Fruit fly (Drosophila melanogaster) S2 (cell line): ENCODE data around the gene ClC-a.

ENCODE experiments used
- CG8478 ChIP-seq: fragments of >200 bp; optimal IDR thresholded peaks from 2 replicates; lab custom pipeline; 2018
- CTCF ChIP-seq, 2 experiments: fragments of >200 bp; optimal IDR thresholded peaks; 2 replicates each; lab custom pipeline; 2018

The ClC-a gene

DNA sequence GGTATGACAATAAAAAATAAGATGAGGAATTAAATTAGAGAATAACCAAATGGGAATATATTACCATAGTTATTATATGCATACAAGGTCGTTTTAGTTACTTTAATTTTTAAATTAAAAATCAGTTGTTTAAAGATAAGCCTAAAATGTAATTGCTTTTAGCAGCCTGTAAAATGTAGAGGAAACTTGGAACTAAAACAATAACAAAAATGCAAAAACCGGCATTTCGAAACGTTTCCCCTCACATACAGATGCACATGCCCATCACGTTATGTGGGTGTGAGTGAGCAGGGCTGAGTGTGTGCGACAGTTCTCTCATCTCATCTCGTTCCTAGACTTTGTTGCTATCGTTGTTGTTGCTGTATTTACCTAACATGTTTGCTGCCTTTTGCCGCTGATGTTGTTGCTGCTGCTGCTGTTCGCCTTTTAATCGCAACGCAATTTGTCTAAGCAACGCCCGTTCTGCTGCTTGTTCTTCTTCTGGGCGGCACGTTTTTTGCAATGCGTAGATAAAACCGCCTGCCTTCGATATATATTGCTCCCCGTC, 53.7 kb downstream of the ClC-a start:
- TF ChIP-seq CG8478 (lab: Kevin White, UChicago), result no peak
- no peak for TF ChIP-seq CTCF (optimal IDR thresholded peaks at IDR 0.05; lab: Kevin White, UChicago)

DNA sequence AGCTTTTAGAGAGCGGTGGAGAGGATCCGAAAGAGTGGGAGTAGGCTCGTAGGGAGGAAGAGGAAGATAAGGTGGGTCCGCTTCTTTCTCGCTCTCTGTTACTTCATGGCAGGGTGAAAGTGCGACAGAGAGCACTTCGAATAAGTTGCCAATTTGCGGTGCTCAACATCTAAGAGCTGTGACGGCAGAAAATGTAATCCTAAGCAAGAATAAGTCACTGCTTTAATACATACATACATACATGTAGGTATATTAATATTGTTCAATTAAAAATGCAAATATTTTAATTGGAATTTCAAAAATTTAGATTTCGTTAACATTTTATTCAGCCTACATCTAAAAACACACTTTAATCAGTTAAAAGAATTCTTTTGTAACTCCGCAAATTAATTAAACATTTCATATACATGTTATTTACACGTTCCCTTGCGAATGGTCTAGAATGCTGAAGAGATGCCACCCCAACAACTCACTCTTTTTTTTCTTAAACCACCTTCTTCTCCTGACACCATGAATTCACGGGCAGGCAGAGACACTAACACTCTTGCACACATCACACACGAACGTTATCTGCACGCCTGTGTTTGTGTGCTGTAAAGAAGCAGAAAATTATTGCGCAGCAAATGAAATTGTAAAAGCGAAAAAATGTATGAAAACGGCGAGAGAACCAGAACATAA, 54.4 kb downstream of the ClC-a start:
- TF ChIP-seq CG8478 (lab: Kevin White, UChicago) (no peak), CTCF (optimal IDR thresholded peaks at IDR 0.05; lab: Kevin White, UChicago) (no peak)

DNA sequence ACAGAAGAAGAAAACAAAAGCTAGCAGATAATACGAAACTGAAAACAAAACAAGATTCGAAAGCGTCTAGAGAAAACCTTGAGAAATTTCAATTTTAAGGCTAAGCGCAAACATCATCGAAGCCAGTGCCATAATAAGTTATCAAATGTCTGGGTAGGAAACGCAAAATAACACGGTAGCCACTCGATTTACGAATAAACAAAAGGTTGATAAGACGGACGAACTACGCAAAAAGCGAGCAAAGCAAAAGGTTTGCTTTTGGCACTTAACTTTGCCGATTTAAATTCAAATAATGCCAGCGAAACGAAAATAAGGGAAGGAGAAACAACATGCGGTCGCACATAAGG, 54.9 kb downstream of the ClC-a start:
- no peak for TF ChIP-seq CG8478 (lab: Kevin White, UChicago)
- no peak for TF ChIP-seq CTCF (optimal IDR thresholded peaks at IDR 0.05; lab: Kevin White, UChicago)

DNA sequence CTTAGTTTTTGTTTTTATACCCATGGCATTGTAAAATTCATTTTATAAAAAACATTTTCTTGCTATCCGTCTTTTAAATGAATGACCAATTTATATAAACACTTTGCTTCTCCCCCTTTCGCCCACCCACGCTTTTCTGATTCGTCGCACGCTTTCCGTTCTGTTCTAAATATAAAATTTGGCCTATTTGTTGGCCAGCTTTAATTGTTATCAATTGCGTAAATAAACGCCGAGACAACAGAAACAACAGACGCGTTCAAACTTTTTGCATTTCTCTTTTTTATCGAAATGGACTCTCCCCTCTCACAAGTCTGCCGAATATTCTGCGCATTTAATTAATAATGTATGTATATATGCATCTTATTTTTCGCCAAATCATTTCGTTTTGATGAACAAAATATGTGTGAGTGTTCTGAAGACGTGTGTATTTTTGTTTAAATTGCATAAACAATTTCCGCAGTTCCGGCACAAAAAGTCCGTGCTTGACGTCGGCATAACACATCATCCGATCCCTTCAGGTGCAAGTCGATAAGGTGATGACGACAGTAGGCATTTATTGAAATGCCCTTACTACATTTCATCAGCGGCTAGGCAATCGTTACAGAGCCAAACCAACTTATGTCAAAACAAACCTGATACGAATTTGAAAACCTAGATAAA, 55.7 kb downstream of the ClC-a start:
- no peak for TF ChIP-seq CTCF (optimal IDR thresholded peaks at IDR 0.05; lab: Kevin White, UChicago)
- no peak for TF ChIP-seq CG8478 (lab: Kevin White, UChicago)

DNA sequence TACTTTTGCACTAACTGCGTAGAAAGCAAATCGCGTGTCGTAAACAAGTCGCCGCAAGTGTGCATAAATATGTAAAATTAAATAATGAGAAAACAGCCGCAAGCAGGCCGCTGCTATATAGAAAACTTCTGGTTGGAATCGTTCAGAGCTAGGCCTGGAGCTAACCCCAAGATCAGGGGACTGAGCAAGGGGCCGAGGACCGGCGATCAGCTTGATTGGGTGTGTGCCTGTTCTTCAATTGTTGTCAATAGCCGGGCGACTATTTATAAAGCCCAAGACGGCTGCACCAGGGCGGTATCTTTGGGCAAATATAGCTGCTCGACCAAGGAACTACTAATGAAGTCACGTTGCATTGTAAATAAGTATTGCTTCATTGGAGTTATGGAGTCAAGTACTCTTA, 56.2 kb downstream of the ClC-a start:
- TF ChIP-seq CTCF (optimal IDR thresholded peaks at IDR 0.05; lab: Kevin White, UChicago) (no peak), CG8478 (lab: Kevin White, UChicago) (no peak)

DNA sequence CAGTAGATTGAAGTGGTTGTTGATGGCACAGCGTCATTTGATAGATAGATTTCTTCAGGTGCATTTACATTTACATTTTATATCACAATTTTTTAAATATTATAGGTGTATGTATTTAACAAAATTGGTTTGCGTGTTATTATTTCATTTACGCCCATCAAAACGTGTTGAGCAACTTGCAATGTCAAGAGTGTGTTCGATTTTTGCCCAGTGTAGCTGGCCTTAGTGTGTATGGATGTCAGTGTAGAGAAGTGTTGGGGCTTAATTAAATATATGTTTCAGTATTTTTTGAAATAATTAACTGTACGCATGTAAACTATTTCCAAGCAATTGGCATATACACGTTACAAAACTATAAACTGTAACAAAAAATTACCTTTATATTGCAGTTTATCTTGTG, 61.3 kb downstream of the ClC-a start:
- TF ChIP-seq CG8478 (lab: Kevin White, UChicago) (no peak), CTCF (optimal IDR thresholded peaks at IDR 0.05; lab: Kevin White, UChicago) (no peak)

DNA sequence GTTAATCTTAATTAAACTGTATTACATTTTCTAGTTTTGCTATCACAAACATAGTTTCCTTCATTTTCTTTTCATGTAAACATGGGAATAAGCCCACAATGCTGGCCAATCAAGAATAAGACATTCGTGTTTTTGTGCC, 62.8 kb downstream of the ClC-a start, which contains the start of gene CG43062:
CG43062 (plus strand) TSS at position 40 of the 139 bp plus-strand sequence.
- TF ChIP-seq CG8478 (lab: Kevin White, UChicago) (no peak), CTCF (optimal IDR thresholded peaks at IDR 0.05; lab: Kevin White, UChicago) (no peak)

DNA sequence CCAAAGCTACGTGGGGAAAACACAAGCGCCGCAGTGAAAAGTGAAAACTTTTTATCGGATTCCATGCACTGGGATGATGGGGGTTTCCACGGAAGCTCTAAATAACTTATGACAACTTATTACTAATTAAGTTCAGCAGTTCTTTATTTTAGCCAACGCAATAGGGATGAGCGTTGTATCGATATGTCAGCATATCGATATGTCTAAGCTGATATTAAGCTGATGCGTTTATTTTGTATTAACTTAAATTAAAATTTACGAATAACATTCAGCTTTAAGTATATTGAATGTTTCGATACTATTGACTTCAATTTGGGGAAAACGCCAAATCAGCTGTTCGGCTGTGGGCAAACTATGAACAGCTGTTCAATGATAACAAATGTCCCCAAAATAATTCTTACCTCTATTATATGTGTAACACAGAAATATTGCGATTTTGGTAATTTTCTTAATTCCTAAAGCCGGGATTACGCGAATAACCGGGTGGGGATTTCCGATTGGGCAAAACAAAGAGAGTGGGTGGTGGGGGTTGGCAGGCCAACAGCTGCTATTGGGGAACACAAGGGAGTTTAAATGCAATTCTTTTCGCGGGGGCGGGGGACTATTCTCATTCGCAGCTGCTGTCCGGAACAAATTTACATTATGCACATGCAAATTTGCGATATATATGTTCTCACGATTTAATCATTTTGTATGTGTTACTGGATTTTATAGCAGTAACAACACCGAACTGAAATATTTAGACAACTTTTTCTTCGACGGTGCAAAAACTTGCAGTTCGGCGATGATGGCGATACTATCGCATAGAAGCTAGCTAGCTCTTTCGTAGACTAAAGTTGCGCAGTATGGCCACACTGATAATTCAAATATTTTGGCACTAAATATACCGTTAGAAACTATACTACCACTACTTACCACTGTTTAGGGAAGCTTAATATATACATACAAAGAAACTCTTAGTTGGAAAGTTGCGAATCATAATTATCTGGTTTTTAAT, 63.4 kb downstream of the ClC-a start, which contains the start of gene CG6923:
CG6923 (minus strand) TSS at position 733 of the 997 bp plus-strand sequence.
- TF ChIP-seq CTCF (optimal IDR thresholded peaks at IDR 0.05; lab: Kevin White, UChicago), result no peak
- TF ChIP-seq CG8478 (lab: Kevin White, UChicago), result no peak
